Fruit fly (Drosophila melanogaster): ENCODE results near the gene Nopp140.

dm6 chr3L:21800424-21800823, 32.1 kb upstream of the Nopp140 start:
- no peak for TF ChIP-seq psq (optimal IDR thresholded peaks at IDR 0.05)
- no peak for TF ChIP-seq Dll (optimal IDR thresholded peaks at IDR 0.05)
- no peak for TF ChIP-seq pan (optimal IDR thresholded peaks at IDR 0.05)
- TF ChIP-seq usp (GFP tag; optimal IDR thresholded peaks at IDR 0.05): no peak
- no peak for TF ChIP-seq CG8478 (optimal IDR thresholded peaks at IDR 0.05)
- no peak for TF ChIP-seq EcR (GFP tag; optimal IDR thresholded peaks at IDR 0.05)

Measured in whole organism.